Worm (Caenorhabditis elegans) whole organism, L4 larva: ENCODE measurements around the gene dhc-3.

Experiments
- R02D3.7 ChIP-seq: fragments of 150-350 bp; sonication (generic microtip); optimal IDR thresholded peaks from 3 replicates; lab custom pipeline; 2014; ENCODE audit warnings: missing biosample characterization, missing genetic modification characterization
- ceh-82 ChIP-seq: sonication (generic microtip); optimal IDR thresholded peaks from 2 replicates; lab custom pipeline; 2017; ENCODE audit warnings: missing biosample characterization, missing genetic modification characterization
- ces-1 ChIP-seq: fragments of 150-350 bp; sonication (generic microtip); optimal IDR thresholded peaks from 4 replicates; lab custom pipeline; 2014; ENCODE audit warnings: missing biosample characterization, missing genetic modification reagents, missing genetic modification characterization
- duxl-1 ChIP-seq: sonication (generic microtip); optimal IDR thresholded peaks from 2 replicates; lab custom pipeline; 2016; ENCODE audit warnings: mild to moderate bottlenecking, missing genetic modification characterization, moderate library complexity, missing compliant biosample characterization; ENCODE audit not compliant: poor library complexity
- fkh-10 ChIP-seq: fragments of 150-350 bp; optimal IDR thresholded peaks from 2 replicates; lab custom pipeline; 2014; ENCODE audit warnings: missing biosample characterization, missing genetic modification reagents, missing genetic modification characterization
- lin-39 ChIP-seq: fragments of 150-350 bp; optimal IDR thresholded peaks from 2 replicates; lab custom pipeline; 2014; ENCODE audit warnings: missing biosample characterization, missing genetic modification reagents, missing genetic modification characterization
- madf-5 ChIP-seq, 2 experiments: fragments of 200-800 bp; sonication (Bioruptor generic); IDR thresholded peaks; 2 replicates each; pipeline ENCODE4 v1.3.6; 2022; ENCODE audit warnings: missing compliant biosample characterization in 2 of 2, missing genetic modification characterization in 2 of 2
- nhr-11 ChIP-seq: fragments of 150-350 bp; optimal IDR thresholded peaks from 2 replicates; lab custom pipeline; 2014; ENCODE audit warnings: missing biosample characterization, missing genetic modification characterization
- nhr-25 ChIP-seq: sonication (generic microtip); optimal IDR thresholded peaks from 2 replicates; lab custom pipeline; 2017; ENCODE audit warnings: missing genetic modification characterization, mild to moderate bottlenecking, missing compliant biosample characterization, antibody characterized with exemption, moderate library complexity, borderline replicate concordance; ENCODE audit not compliant: insufficient read depth
- snpc-4 ChIP-seq: fragments of 150-350 bp; optimal IDR thresholded peaks from 2 replicates; lab custom pipeline; 2014; ENCODE audit warnings: missing biosample characterization, missing genetic modification characterization
- unc-62 ChIP-seq, 3 experiments: fragments of 150-350 bp in 1 of 3; sonication (generic microtip); optimal IDR thresholded peaks in 2 of 3; peaks in 1 of 3; 1 replicate in 1 of 3; 2 replicates in 2 of 3; lab custom pipeline; 2014 to 2017; ENCODE audit warnings: missing biosample characterization in 3 of 3, missing genetic modification characterization in 3 of 3, missing genetic modification reagents in 3 of 3, missing genotype in 1 of 3

- TF ChIP-seq R02D3.7 (tag; lab: Kevin White, UChicago) (no peak), ces-1 (GFP tag; lab: Kevin White, UChicago) (no peak), ceh-82 (tag; lab: Kevin White, UChicago) (no peak), snpc-4 (tag; lab: Kevin White, UChicago) (no peak), fkh-10 (GFP tag; lab: Kevin White, UChicago) (no peak), nhr-25 (no peak), duxl-1 (tag; lab: Kevin White, UChicago) (no peak), madf-5 (GFP tag; IDR thresholded peaks at IDR 0.05; lab: Robert Waterston, UW) (no peak), unc-62 (GFP tag; optimal IDR thresholded peaks at IDR 0.05 in 1 of 2; lab: Kevin White, UChicago) (peak in 1 of 2 experiments; percentile 95), unc-62 (tag; optimal IDR thresholded peaks at IDR 0.05; lab: Kevin White, UChicago) (no peak), lin-39 (no peak), nhr-11 (no peak)
Observed at ce11 chrV:13179986-13180591, 41.3 kb downstream of the dhc-3 start, which contains the start of gene cni-1.
